Worm (Caenorhabditis elegans) whole organism, L4 larva: Measurements from ENCODE around the gene F59A6.11.
A peak's percentile ranks its signal among the peaks of the same experiment; 100 is the strongest.

ENCODE experiments used
- nhr-11 ChIP-seq: fragments of 150-350 bp; optimal IDR thresholded peaks from 2 replicates; lab custom pipeline; 2014; ENCODE audit warnings: missing biosample characterization, missing genetic modification characterization
- nhr-237 ChIP-seq: sonication (generic microtip); optimal IDR thresholded peaks from 2 replicates; lab custom pipeline; 2017; ENCODE audit warnings: missing biosample characterization, missing genetic modification characterization
- tra-1 ChIP-seq: fragments of 200-800 bp; sonication (Bioruptor generic); IDR thresholded peaks from 2 replicates; pipeline ENCODE4 v1.3.6; 2022; ENCODE audit warnings: missing genetic modification reagents, missing genetic modification characterization, missing compliant biosample characterization
- vab-7 ChIP-seq: fragments of 200-800 bp; sonication (Bioruptor generic); IDR thresholded peaks from 2 replicates; pipeline ENCODE4 v1.3.6; 2022; ENCODE audit warnings: missing genetic modification reagents, missing genetic modification characterization, missing compliant biosample characterization

ce11 chrII:4999122-4999521 is 565 bp upstream of the F59A6.11 start, which contains the start of gene citk-2:
- TF ChIP-seq nhr-237 (no peak), nhr-11 (tag; lab: Kevin White, UChicago) (peak; percentile 74), vab-7 (GFP tag; lab: Robert Waterston, UW) (no peak), tra-1 (GFP tag; lab: Robert Waterston, UW) (no peak)
